Worm (Caenorhabditis elegans) whole organism, L4 larva: Measurements from ENCODE around the gene Y54G2A.15.

ENCODE experiments used
- D1046.2 ChIP-seq: fragments of 200-800 bp; sonication (Bioruptor generic); IDR thresholded peaks from 2 replicates; pipeline ENCODE4 v1.3.6; 2022; ENCODE audit warnings: missing genetic modification characterization, missing compliant biosample characterization
- F10B5.3 ChIP-seq: sonication (generic microtip); optimal IDR thresholded peaks from 2 replicates; lab custom pipeline; 2016; ENCODE audit warnings: mild to moderate bottlenecking, missing genetic modification characterization, missing compliant biosample characterization
- F37D6.2 ChIP-seq: sonication (generic microtip); optimal IDR thresholded peaks from 2 replicates; lab custom pipeline; 2016; ENCODE audit warnings: mild to moderate bottlenecking, missing genetic modification characterization, missing compliant biosample characterization
- F44E2.7 ChIP-seq: fragments of 200-800 bp; sonication (Bioruptor generic); IDR thresholded peaks from 2 replicates; pipeline ENCODE4 v2.1.2; 2022; ENCODE audit warnings: missing genetic modification characterization, missing compliant biosample characterization
- F49E8.2 ChIP-seq: sonication (generic microtip); optimal IDR thresholded peaks from 2 replicates; lab custom pipeline; 2016; ENCODE audit warnings: missing compliant biosample characterization, mild to moderate bottlenecking, missing genetic modification characterization, borderline replicate concordance
- T26A8.4 ChIP-seq: fragments of 200-800 bp; sonication (Bioruptor generic); IDR thresholded peaks from 2 replicates; pipeline ENCODE4 v1.3.6; 2022; ENCODE audit warnings: missing genetic modification characterization, missing compliant biosample characterization
- Y105C5A.15 ChIP-seq: fragments of 200-800 bp; sonication (Bioruptor generic); IDR thresholded peaks from 2 replicates; pipeline ENCODE4 v1.3.6; 2022; ENCODE audit warnings: missing genetic modification characterization, missing compliant biosample characterization
- Y48G9A.11 ChIP-seq: fragments of 200-800 bp; sonication (Bioruptor generic); IDR thresholded peaks from 2 replicates; pipeline ENCODE4 v1.3.6; 2022; ENCODE audit warnings: missing genetic modification reagents, missing genetic modification characterization, missing compliant biosample characterization
- aly-2 ChIP-seq: sonication (generic microtip); optimal IDR thresholded peaks from 2 replicates; lab custom pipeline; 2018; ENCODE audit warnings: missing biosample characterization, missing genetic modification characterization
- arid-1 ChIP-seq: fragments of 200-800 bp; sonication (Bioruptor generic); conservative IDR thresholded peaks from 2 replicates; pipeline ENCODE4 v1.3.6; 2022; ENCODE audit warnings: missing genetic modification reagents, missing genetic modification characterization, missing compliant biosample characterization
- ceh-28 ChIP-seq: fragments of 150-350 bp; optimal IDR thresholded peaks from 2 replicates; lab custom pipeline; 2014; ENCODE audit warnings: missing biosample characterization, missing genetic modification reagents, missing genetic modification characterization
- ceh-32 ChIP-seq: sonication (generic microtip); optimal IDR thresholded peaks from 2 replicates; lab custom pipeline; 2016; ENCODE audit warnings: mild to moderate bottlenecking, missing genetic modification characterization, missing compliant biosample characterization; ENCODE audit not compliant: poor library complexity
- ceh-44 ChIP-seq: fragments of 200-800 bp; sonication (Bioruptor generic); IDR thresholded peaks from 2 replicates; pipeline ENCODE4 v1.3.6; 2022; ENCODE audit warnings: missing genetic modification reagents, missing genetic modification characterization, missing compliant biosample characterization
- ceh-62 ChIP-seq: sonication (generic microtip); optimal IDR thresholded peaks from 2 replicates; lab custom pipeline; 2017; ENCODE audit warnings: missing biosample characterization, missing genetic modification characterization
- ces-1 ChIP-seq: fragments of 150-350 bp; sonication (generic microtip); optimal IDR thresholded peaks from 4 replicates; lab custom pipeline; 2014; ENCODE audit warnings: missing biosample characterization, missing genetic modification reagents, missing genetic modification characterization
- cey-2 ChIP-seq: sonication (generic microtip); optimal IDR thresholded peaks from 3 replicates; lab custom pipeline; 2017; ENCODE audit warnings: missing genetic modification characterization, mild to moderate bottlenecking, missing compliant biosample characterization, antibody characterized with exemption, borderline replicate concordance; ENCODE audit not compliant: insufficient read depth
- daf-8 ChIP-seq: fragments of 200-800 bp; sonication (Bioruptor generic); IDR thresholded peaks from 2 replicates; pipeline ENCODE4 v1.3.6; 2022; ENCODE audit warnings: missing genetic modification characterization, missing compliant biosample characterization
- dmd-9 ChIP-seq: fragments of 200-800 bp; sonication (Bioruptor generic); IDR thresholded peaks from 2 replicates; pipeline ENCODE4 v1.3.6; 2022; ENCODE audit warnings: missing genetic modification reagents, missing genetic modification characterization, missing compliant biosample characterization
- dpl-1 ChIP-seq: fragments of 150-350 bp; optimal IDR thresholded peaks from 2 replicates; lab custom pipeline; 2014; ENCODE audit warnings: missing biosample characterization, missing genetic modification reagents, missing genetic modification characterization
- dve-1 ChIP-seq: sonication (generic microtip); optimal IDR thresholded peaks from 2 replicates; lab custom pipeline; 2017; ENCODE audit warnings: antibody characterized with exemption, mild to moderate bottlenecking, missing genetic modification characterization, missing compliant biosample characterization; ENCODE audit not compliant: insufficient read depth
- fkh-10 ChIP-seq: fragments of 150-350 bp; optimal IDR thresholded peaks from 2 replicates; lab custom pipeline; 2014; ENCODE audit warnings: missing biosample characterization, missing genetic modification reagents, missing genetic modification characterization
- fos-1 ChIP-seq: fragments of 150-350 bp; optimal IDR thresholded peaks from 2 replicates; lab custom pipeline; 2014; ENCODE audit warnings: missing biosample characterization, missing genetic modification characterization
- hlh-11 ChIP-seq: fragments of 200-800 bp; sonication (Bioruptor generic); optimal IDR thresholded peaks from 2 replicates; lab custom pipeline; 2018; ENCODE audit warnings: mild to moderate bottlenecking, missing genetic modification characterization, missing compliant biosample characterization
- hlh-30 ChIP-seq: sonication (generic microtip); optimal IDR thresholded peaks from 2 replicates; lab custom pipeline; 2017; ENCODE audit warnings: antibody characterized with exemption, mild to moderate bottlenecking, missing genetic modification characterization, missing compliant biosample characterization; ENCODE audit not compliant: insufficient read depth
- hmg-1.1 ChIP-seq: fragments of 200-800 bp; sonication (Bioruptor generic); IDR thresholded peaks from 2 replicates; pipeline ENCODE4 v1.3.6; 2022; ENCODE audit warnings: missing genetic modification reagents, missing genetic modification characterization, missing compliant biosample characterization
- lin-13 ChIP-seq: fragments of 150-350 bp; optimal IDR thresholded peaks from 2 replicates; lab custom pipeline; 2014; ENCODE audit warnings: missing biosample characterization, missing genetic modification reagents, missing genetic modification characterization
- lin-38 ChIP-seq: fragments of 200-800 bp; sonication (Bioruptor generic); IDR thresholded peaks from 2 replicates; pipeline ENCODE4 v1.3.6; 2022; ENCODE audit warnings: missing genetic modification reagents, missing genetic modification characterization, missing compliant biosample characterization
- mdt-29 ChIP-seq: fragments of 200-800 bp; sonication (Bioruptor generic); IDR thresholded peaks from 2 replicates; pipeline ENCODE4 v1.3.6; 2022; ENCODE audit warnings: missing genetic modification reagents, missing genetic modification characterization, missing compliant biosample characterization
- mxl-3 ChIP-seq: fragments of 200-800 bp; sonication (Bioruptor generic); optimal IDR thresholded peaks from 2 replicates; lab custom pipeline; 2018; ENCODE audit warnings: mild to moderate bottlenecking, missing genetic modification characterization, missing compliant biosample characterization
- nhr-102 ChIP-seq: sonication (generic microtip); optimal IDR thresholded peaks from 2 replicates; lab custom pipeline; 2016; ENCODE audit warnings: mild to moderate bottlenecking, missing genetic modification characterization, moderate library complexity, missing compliant biosample characterization
- nhr-111 ChIP-seq: fragments of 200-800 bp; sonication (Bioruptor generic); optimal IDR thresholded peaks from 2 replicates; lab custom pipeline; 2018; ENCODE audit warnings: mild to moderate bottlenecking, missing genetic modification characterization, missing compliant biosample characterization
- nhr-28 ChIP-seq: fragments of 150-350 bp; optimal IDR thresholded peaks from 2 replicates; lab custom pipeline; 2014; ENCODE audit warnings: missing biosample characterization, missing genetic modification characterization
- nhr-41 ChIP-seq: fragments of 200-800 bp; sonication (Bioruptor generic); IDR thresholded peaks from 2 replicates; pipeline ENCODE4 v1.3.6; 2022; ENCODE audit warnings: missing genetic modification reagents, missing genetic modification characterization, missing compliant biosample characterization
- nhr-42 ChIP-seq: fragments of 200-800 bp; sonication (Bioruptor generic); IDR thresholded peaks from 2 replicates; pipeline ENCODE4 v1.3.6; 2022; ENCODE audit warnings: missing genetic modification characterization, missing compliant biosample characterization
- nhr-76 ChIP-seq: fragments of 150-350 bp; optimal IDR thresholded peaks from 2 replicates; lab custom pipeline; 2014; ENCODE audit warnings: missing biosample characterization, missing genetic modification characterization
- pha-4 ChIP-seq, 2 experiments: fragments of 150-350 bp in 1 of 2; fragments of 200-800 bp in 1 of 2; sonication (Bioruptor generic) in 1 of 2; IDR thresholded peaks in 1 of 2; optimal IDR thresholded peaks in 1 of 2; 2 replicates each; pipeline versions ENCODE4 v1.3.6 to Lab custom; 2014 to 2022; ENCODE audit warnings: missing genetic modification characterization in 2 of 2, missing genetic modification reagents in 2 of 2, missing biosample characterization in 1 of 2, missing compliant biosample characterization in 1 of 2
- php-3 ChIP-seq: fragments of 200-800 bp; sonication (Bioruptor generic); IDR thresholded peaks from 2 replicates; pipeline ENCODE4 v1.3.6; 2022; ENCODE audit warnings: missing genetic modification reagents, missing genetic modification characterization, missing compliant biosample characterization
- pqm-1 ChIP-seq: sonication (generic microtip); optimal IDR thresholded peaks from 2 replicates; lab custom pipeline; 2017; ENCODE audit warnings: missing biosample characterization, missing genetic modification characterization
- rbr-2 ChIP-seq: sonication (generic microtip); optimal IDR thresholded peaks from 2 replicates; lab custom pipeline; 2016; ENCODE audit warnings: missing genotype, missing genetic modification characterization, missing compliant biosample characterization
- skn-1 ChIP-seq: fragments of 150-350 bp; optimal IDR thresholded peaks from 2 replicates; lab custom pipeline; 2014; ENCODE audit warnings: missing biosample characterization, missing genetic modification characterization
- snpc-1.2 ChIP-seq: fragments of 200-800 bp; sonication (Bioruptor generic); IDR thresholded peaks from 2 replicates; pipeline ENCODE4 v1.3.6; 2022; ENCODE audit warnings: missing genetic modification reagents, missing genetic modification characterization, missing compliant biosample characterization
- spr-1 ChIP-seq: sonication (generic microtip); optimal IDR thresholded peaks from 2 replicates; lab custom pipeline; 2016; ENCODE audit warnings: mild to moderate bottlenecking, missing genetic modification characterization, missing compliant biosample characterization
- tag-97 ChIP-seq: fragments of 200-800 bp; sonication (Bioruptor generic); IDR thresholded peaks from 2 replicates; pipeline ENCODE4 v1.3.6; 2022; ENCODE audit warnings: missing genetic modification characterization, missing compliant biosample characterization
- unc-130 ChIP-seq: sonication (generic microtip); optimal IDR thresholded peaks from 2 replicates; lab custom pipeline; 2016; ENCODE audit warnings: missing genetic modification reagents, missing genetic modification characterization, missing compliant biosample characterization
- zag-1 ChIP-seq: fragments of 150-350 bp; optimal IDR thresholded peaks from 2 replicates; lab custom pipeline; 2014; ENCODE audit warnings: missing biosample characterization, missing genetic modification characterization
- zip-11 ChIP-seq: fragments of 200-800 bp; sonication (Bioruptor generic); IDR thresholded peaks from 2 replicates; pipeline ENCODE4 v1.3.6; 2022; ENCODE audit warnings: missing genetic modification characterization, missing compliant biosample characterization
- ztf-7 ChIP-seq: fragments of 150-350 bp; optimal IDR thresholded peaks from 2 replicates; lab custom pipeline; 2014; ENCODE audit warnings: missing biosample characterization, missing genetic modification characterization

Y54G2A.15 gene

ce11 chrIV:2855056-2855752, 11.4 kb upstream of the Y54G2A.15 start (continued):
- TF ChIP-seq nhr-42 (GFP tag; lab: Robert Waterston, UW): no peak
- no peak for TF ChIP-seq skn-1 (tag; lab: Kevin White, UChicago)
- TF ChIP-seq php-3 (GFP tag; lab: Robert Waterston, UW): peak; percentile 100
- TF ChIP-seq pha-4 (GFP tag; IDR thresholded peaks at IDR 0.05; lab: Robert Waterston, UW): no peak
- TF ChIP-seq pha-4 (tag; optimal IDR thresholded peaks at IDR 0.05; lab: Kevin White, UChicago): no peak
- TF ChIP-seq nhr-102 (tag; lab: Kevin White, UChicago): peak; percentile 46
- no peak for TF ChIP-seq F10B5.3 (tag; lab: Kevin White, UChicago)
- no peak for TF ChIP-seq daf-8 (GFP tag; lab: Robert Waterston, UW)
- TF ChIP-seq nhr-111: no peak
- TF ChIP-seq dpl-1 (GFP tag; lab: Kevin White, UChicago): no peak
- no peak for TF ChIP-seq snpc-1.2
- no peak for TF ChIP-seq ztf-7 (tag; lab: Kevin White, UChicago)
- no peak for TF ChIP-seq mdt-29 (GFP tag; lab: Robert Waterston, UW)
- TF ChIP-seq hmg-1.1 (GFP tag; lab: Robert Waterston, UW): no peak
- TF ChIP-seq nhr-28 (tag; lab: Kevin White, UChicago): peak; percentile 73
- no peak for TF ChIP-seq ceh-28 (tag; lab: Kevin White, UChicago)
- TF ChIP-seq nhr-76 (tag; lab: Kevin White, UChicago): no peak
- no peak for TF ChIP-seq D1046.2
- no peak for TF ChIP-seq F44E2.7 (GFP tag; lab: Robert Waterston, UW)

DNA sequence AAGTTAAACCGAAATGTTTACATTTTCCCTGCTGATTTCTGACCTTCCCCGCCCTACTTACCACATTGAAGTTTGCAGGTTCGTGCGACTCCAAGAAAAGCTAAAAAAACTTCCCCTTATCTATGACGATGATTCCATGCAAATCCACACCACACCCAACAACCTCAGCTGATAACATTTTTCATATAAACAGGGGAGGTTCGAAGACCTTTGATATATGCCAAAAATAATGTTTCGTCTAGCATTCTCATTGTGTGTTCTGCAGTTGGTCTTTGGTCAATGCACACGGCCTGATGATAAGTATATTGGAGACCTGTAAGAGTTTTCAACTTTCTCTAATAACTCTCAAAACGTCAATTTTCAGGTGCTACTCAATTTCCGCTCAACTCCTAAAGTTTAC, 10.4 kb upstream of the Y54G2A.15 start:
- TF ChIP-seq ceh-62 (tag; lab: Kevin White, UChicago) (no peak), unc-130 (no peak), nhr-42 (GFP tag; lab: Robert Waterston, UW) (no peak), nhr-102 (tag; lab: Kevin White, UChicago) (no peak), Y48G9A.11 (no peak), dmd-9 (GFP tag; lab: Robert Waterston, UW) (no peak), ceh-32 (tag; lab: Kevin White, UChicago) (no peak), mxl-3 (GFP tag; lab: Kevin White, UChicago) (no peak), F49E8.2 (tag; lab: Kevin White, UChicago) (no peak), ceh-44 (GFP tag; lab: Robert Waterston, UW) (no peak), nhr-41 (no peak), hlh-11 (peak; percentile 43), nhr-28 (tag; lab: Kevin White, UChicago) (peak; percentile 27), hlh-30 (tag; lab: Kevin White, UChicago) (no peak), dve-1 (tag; lab: Kevin White, UChicago) (peak; percentile 27), zip-11 (GFP tag; lab: Robert Waterston, UW) (no peak), T26A8.4 (GFP tag; lab: Robert Waterston, UW) (no peak), rbr-2 (tag; lab: Kevin White, UChicago) (no peak), Y105C5A.15 (GFP tag; lab: Robert Waterston, UW) (no peak), zag-1 (tag; lab: Kevin White, UChicago) (no peak), fkh-10 (GFP tag; lab: Kevin White, UChicago) (no peak), tag-97 (no peak), F10B5.3 (tag; lab: Kevin White, UChicago) (no peak), aly-2 (tag; lab: Kevin White, UChicago) (no peak), cey-2 (tag; lab: Kevin White, UChicago) (no peak), hmg-1.1 (GFP tag; lab: Robert Waterston, UW) (no peak), lin-13 (GFP tag; lab: Kevin White, UChicago) (no peak), pqm-1 (tag; lab: Kevin White, UChicago) (peak; percentile 27), lin-38 (GFP tag; lab: Robert Waterston, UW) (no peak), ceh-28 (tag; lab: Kevin White, UChicago) (no peak), fos-1 (no peak), mdt-29 (GFP tag; lab: Robert Waterston, UW) (no peak), ces-1 (no peak), arid-1 (GFP tag; lab: Robert Waterston, UW) (no peak), ztf-7 (tag; lab: Kevin White, UChicago) (no peak), spr-1 (tag; lab: Kevin White, UChicago) (no peak), skn-1 (tag; lab: Kevin White, UChicago) (no peak), F37D6.2 (tag; lab: Kevin White, UChicago) (no peak)
